Worm (Caenorhabditis elegans) whole organism, midembryonic: ENCODE measurements around the gene zyg-11.

Experiments used
- cog-1 ChIP-seq: sonication (generic microtip); optimal IDR thresholded peaks from 2 replicates; lab custom pipeline; 2016; ENCODE audit warnings: missing genetic modification characterization, missing compliant biosample characterization
- flt-1 ChIP-seq: fragments of 200-800 bp; sonication (Bioruptor generic); IDR thresholded peaks from 2 replicates; pipeline ENCODE4 v1.3.6; 2022; ENCODE audit warnings: missing genetic modification characterization, missing compliant biosample characterization
- klf-2 ChIP-seq: fragments of 200-800 bp; sonication (Bioruptor generic); conservative IDR thresholded peaks from 2 replicates; pipeline ENCODE4 v1.3.6; 2022; ENCODE audit warnings: missing genetic modification reagents, missing genetic modification characterization, missing compliant biosample characterization
- med-1 ChIP-seq: sonication (generic microtip); optimal IDR thresholded peaks from 2 replicates; lab custom pipeline; 2017; ENCODE audit warnings: missing genetic modification characterization, mild to moderate bottlenecking, missing compliant biosample characterization, antibody characterized with exemption, missing genetic modification reagents; ENCODE audit not compliant: insufficient read depth
- ref-1 ChIP-seq: fragments of 200-800 bp; sonication (Bioruptor generic); conservative IDR thresholded peaks from 2 replicates; pipeline ENCODE4 v1.3.6; 2022; ENCODE audit warnings: missing genetic modification reagents, missing genetic modification characterization, missing compliant biosample characterization
- tab-1 ChIP-seq: fragments of 200-800 bp; sonication (Bioruptor generic); IDR thresholded peaks from 2 replicates; pipeline ENCODE4 v1.3.6; 2022; ENCODE audit warnings: missing genetic modification characterization, missing compliant biosample characterization

DNA sequence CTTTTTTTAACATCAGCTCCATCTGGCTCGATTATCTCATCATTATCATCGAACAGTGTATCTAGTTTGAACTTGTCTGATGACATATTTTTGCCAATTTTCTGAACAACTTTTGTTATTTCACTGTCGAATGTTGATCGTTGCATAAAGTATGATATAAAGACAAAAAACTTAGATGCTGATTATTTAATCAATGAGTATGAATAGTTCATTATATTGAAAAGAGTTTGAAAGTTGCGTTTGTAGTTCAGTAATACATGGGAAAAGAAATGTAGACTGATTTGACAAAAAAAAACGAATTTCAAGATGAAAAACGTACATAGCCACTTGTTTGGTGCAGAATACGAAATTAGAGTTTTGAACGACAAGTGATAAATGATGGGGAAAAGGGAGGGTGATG is 5.0 kb downstream of the zyg-11 start, which contains the start of gene hda-2:
- no peak for TF ChIP-seq cog-1 (tag; lab: Kevin White, UChicago)
- TF ChIP-seq flt-1 (GFP tag; lab: Robert Waterston, UW), result no peak
- no peak for TF ChIP-seq klf-2 (GFP tag; lab: Robert Waterston, UW)
- TF ChIP-seq ref-1 (GFP tag; lab: Robert Waterston, UW), result no peak
- no peak for TF ChIP-seq med-1 (GFP tag; lab: Kevin White, UChicago)
- no peak for TF ChIP-seq tab-1 (GFP tag; lab: Robert Waterston, UW)
